Fruit fly (Drosophila melanogaster): ENCODE measurements around the gene CG11598.

DNA sequence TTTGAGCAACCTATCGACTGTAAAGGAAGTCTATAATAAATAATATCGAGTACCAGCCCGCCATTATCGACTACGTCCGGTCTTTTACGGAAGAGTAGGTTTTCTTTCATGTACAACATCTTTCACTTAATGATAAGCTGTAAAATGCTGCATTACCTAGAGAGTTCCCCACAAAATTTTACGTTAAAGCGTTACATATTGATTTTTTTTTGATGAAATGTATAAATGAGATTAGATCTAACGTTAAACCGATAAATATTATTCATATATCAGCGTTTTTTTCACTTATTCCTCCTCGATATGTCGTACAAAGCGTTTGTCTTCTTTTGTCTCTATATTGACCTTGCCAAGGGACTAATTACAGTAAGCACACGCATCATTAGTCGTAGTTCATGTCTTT is at the start of gene CG11598:
- TF ChIP-seq CTCF (optimal IDR thresholded peaks at IDR 0.05) (no peak), CG8478 (optimal IDR thresholded peaks at IDR 0.05) (no peak)
